Fruit fly (Drosophila melanogaster) whole organism, pupa: ENCODE results near the gene Gr85a.

Source experiments
- CG10348 ChIP-seq: fragments of 200-800 bp; sonication (Bioruptor generic); IDR thresholded peaks from 2 replicates; pipeline ENCODE4 v1.3.6; 2022; ENCODE audit warnings: missing biosample characterization, missing genetic modification characterization
- CG14655 ChIP-seq: fragments of 200-800 bp; sonication (Bioruptor generic); optimal IDR thresholded peaks from 3 replicates; lab custom pipeline; 2017; ENCODE audit warnings: mild to moderate bottlenecking, missing biosample characterization, missing genetic modification reagents, missing genetic modification characterization
- CG17806 ChIP-seq: fragments of 200-800 bp; sonication (Bioruptor generic); optimal IDR thresholded peaks from 2 replicates; lab custom pipeline; 2018; ENCODE audit warnings: missing biosample characterization, mild to moderate bottlenecking, missing genetic modification characterization, moderate library complexity
- CG32121 ChIP-seq: fragments of 200-800 bp; sonication (Bioruptor generic); IDR thresholded peaks from 2 replicates; pipeline ENCODE4 v1.3.6; 2022; ENCODE audit warnings: missing biosample characterization, missing genetic modification characterization
- CG4496 ChIP-seq: fragments of 200-800 bp; sonication (Bioruptor generic); IDR thresholded peaks from 3 replicates; pipeline ENCODE4 v1.3.6; 2022; ENCODE audit warnings: missing biosample characterization, missing genetic modification characterization
- CG8301 ChIP-seq: fragments of 200-800 bp; sonication (Bioruptor generic); optimal IDR thresholded peaks from 2 replicates; lab custom pipeline; 2018; ENCODE audit warnings: missing biosample characterization, mild to moderate bottlenecking, missing genetic modification characterization
- CG9948 ChIP-seq: fragments of 200-800 bp; sonication (Bioruptor generic); optimal IDR thresholded peaks from 2 replicates; lab custom pipeline; 2018; ENCODE audit warnings: missing biosample characterization, mild to moderate bottlenecking, missing genetic modification characterization, moderate library complexity
- Ets98B ChIP-seq: fragments of 200-800 bp; sonication (Bioruptor generic); IDR thresholded peaks from 2 replicates; pipeline ENCODE4 v1.3.6; 2022; ENCODE audit warnings: missing biosample characterization, missing genetic modification characterization
- Pif1A ChIP-seq: fragments of 200-800 bp; sonication (Bioruptor generic); optimal IDR thresholded peaks from 3 replicates; lab custom pipeline; 2016; ENCODE audit warnings: missing biosample characterization, missing genetic modification characterization
- Snoo ChIP-seq: fragments of 200-800 bp; sonication (Bioruptor generic); optimal IDR thresholded peaks from 3 replicates; lab custom pipeline; 2017; ENCODE audit warnings: missing biosample characterization, mild to moderate bottlenecking, missing genetic modification characterization, inconsistent platforms
- fd96Ca ChIP-seq: fragments of 200-800 bp; sonication (Bioruptor generic); IDR thresholded peaks from 3 replicates; pipeline ENCODE4 v1.3.6; 2022; ENCODE audit warnings: missing biosample characterization, missing genetic modification characterization
- rn ChIP-seq: fragments of 200-800 bp; sonication (Bioruptor generic); IDR thresholded peaks from 2 replicates; pipeline ENCODE4 v1.3.6; 2022; ENCODE audit warnings: missing biosample characterization, missing genetic modification characterization

DNA sequence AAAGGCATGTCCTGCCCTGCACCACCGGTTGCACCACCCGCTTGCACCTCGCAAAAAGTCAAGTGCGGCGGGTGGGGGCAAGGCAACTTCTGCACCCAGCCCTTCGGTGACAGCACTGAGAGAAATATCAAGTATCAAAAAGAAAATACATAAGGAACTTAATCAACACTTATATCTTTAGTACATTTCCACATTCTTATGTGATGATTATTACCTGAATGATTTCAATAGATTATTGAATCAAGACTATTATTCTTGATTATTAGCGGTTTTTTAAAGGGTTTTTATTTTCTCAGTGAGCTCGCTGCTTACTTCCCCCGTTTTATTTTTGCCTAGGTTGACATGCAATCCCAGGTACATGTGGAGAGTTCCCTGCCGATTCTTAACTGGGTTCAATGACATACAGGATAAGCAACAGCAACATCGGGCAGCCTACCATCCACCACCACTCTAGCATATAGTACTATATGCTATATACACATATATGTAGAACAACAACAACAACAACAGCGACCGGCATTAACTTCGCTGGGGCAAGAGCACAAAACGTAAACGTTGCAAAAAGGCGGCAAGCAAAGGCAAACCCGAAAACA is 30.4 kb downstream of the Gr85a start:
- TF ChIP-seq CG17806 (tag; lab: Kevin White, UChicago) = peak; percentile 88
- 0 out of 3 replicates have a peak, but pooled peaks have one; percentile 10 for TF ChIP-seq fd96Ca (GFP tag; lab: Robert Waterston, UW)
- TF ChIP-seq CG4496 (GFP tag; lab: Robert Waterston, UW) = peak; percentile 42; the same call in 1 of the 3 replicates
- peak; percentile 88 for TF ChIP-seq CG9948
- TF ChIP-seq CG8301 = peak; percentile 68
- TF ChIP-seq Snoo (tag; lab: Kevin White, UChicago) = peak; percentile 20
- TF ChIP-seq Ets98B (GFP tag; lab: Robert Waterston, UW) = no peak
- TF ChIP-seq CG32121 (GFP tag; lab: Robert Waterston, UW) = peak; percentile 13; the same call in 1 of the 2 replicates
- TF ChIP-seq Pif1A = peak; percentile 49
- no peak for TF ChIP-seq rn (GFP tag; lab: Robert Waterston, UW)
- TF ChIP-seq CG14655 (GFP tag; lab: Kevin White, UChicago) = peak; percentile 69
- no peak for TF ChIP-seq CG10348 (GFP tag; lab: Robert Waterston, UW)
